Fruit fly (Drosophila melanogaster) whole organism, embryonic: Measurements from ENCODE around the gene CG18765.
A peak's percentile ranks its signal among the peaks of the same experiment; 100 is the strongest.

Experiments
- Adf1 ChIP-seq: fragments of 200-800 bp; sonication (Bioruptor generic); IDR thresholded peaks from 2 replicates; pipeline ENCODE4 v1.3.6; 2022; ENCODE audit warnings: missing biosample characterization, missing genetic modification characterization
- Atf3 ChIP-seq: fragments of 200-800 bp; sonication (Bioruptor generic); optimal IDR thresholded peaks from 3 replicates; lab custom pipeline; 2016; ENCODE audit warnings: missing biosample characterization, missing genetic modification characterization
- Bteb2 ChIP-seq: fragments of 200-800 bp; sonication (Bioruptor generic); optimal IDR thresholded peaks from 2 replicates; lab custom pipeline; 2016; ENCODE audit warnings: missing biosample characterization, missing genetic modification characterization
- CG13287 ChIP-seq: fragments of 200-800 bp; sonication (Bioruptor generic); IDR thresholded peaks from 2 replicates; pipeline ENCODE4 v1.3.6; 2022; ENCODE audit warnings: missing biosample characterization, missing genetic modification characterization; ENCODE audit not compliant: partially characterized antibody
- CG13894 ChIP-seq: fragments of 200-800 bp; sonication (Bioruptor generic); optimal IDR thresholded peaks from 3 replicates; lab custom pipeline; 2018; ENCODE audit warnings: missing biosample characterization, mild to moderate bottlenecking, missing genetic modification characterization, moderate library complexity
- CG14050 ChIP-seq: fragments of 200-800 bp; sonication (Bioruptor generic); IDR thresholded peaks from 3 replicates; pipeline ENCODE4 v1.3.6; 2022; ENCODE audit warnings: missing biosample characterization, missing genetic modification characterization
- CG15696 ChIP-seq: fragments of 200-800 bp; sonication (Bioruptor generic); optimal IDR thresholded peaks from 2 replicates; lab custom pipeline; 2019; ENCODE audit warnings: missing biosample characterization, mild to moderate bottlenecking, missing genetic modification characterization, moderate library complexity
- CG1603 ChIP-seq: fragments of 200-800 bp; sonication (Bioruptor generic); optimal IDR thresholded peaks from 2 replicates; lab custom pipeline; 2019; ENCODE audit warnings: missing biosample characterization, mild to moderate bottlenecking, missing genetic modification characterization, moderate library complexity
- CG1647 ChIP-seq: fragments of 200-800 bp; sonication (Bioruptor generic); optimal IDR thresholded peaks from 3 replicates; lab custom pipeline; 2016; ENCODE audit warnings: missing biosample characterization, missing genetic modification characterization
- CG17359 ChIP-seq: fragments of 200-800 bp; sonication (Bioruptor generic); optimal IDR thresholded peaks from 3 replicates; lab custom pipeline; 2018; ENCODE audit warnings: missing biosample characterization, mild to moderate bottlenecking, missing genetic modification characterization, moderate library complexity
- CG17802 ChIP-seq: fragments of 200-800 bp; sonication (Bioruptor generic); optimal IDR thresholded peaks from 2 replicates; lab custom pipeline; 2018; ENCODE audit warnings: missing biosample characterization, mild to moderate bottlenecking, missing genetic modification characterization, moderate library complexity
- CG17912 ChIP-seq: fragments of 200-800 bp; sonication (Bioruptor generic); optimal IDR thresholded peaks from 2 replicates; lab custom pipeline; 2018; ENCODE audit warnings: missing biosample characterization, mild to moderate bottlenecking, missing genetic modification characterization
- CG18599 ChIP-seq: fragments of 200-800 bp; sonication (Bioruptor generic); optimal IDR thresholded peaks from 3 replicates; lab custom pipeline; 2017; ENCODE audit warnings: missing biosample characterization, missing genetic modification characterization, mild to moderate bottlenecking, moderate library complexity, missing genetic modification reagents
- CG2116 ChIP-seq: fragments of 200-800 bp; sonication (Bioruptor generic); optimal IDR thresholded peaks from 3 replicates; lab custom pipeline; 2018; ENCODE audit warnings: missing biosample characterization, mild to moderate bottlenecking, missing genetic modification characterization
- CG2199 ChIP-seq: fragments of 200-800 bp; sonication (Bioruptor generic); IDR thresholded peaks from 3 replicates; pipeline ENCODE4 v1.3.6; 2022; ENCODE audit warnings: missing biosample characterization, missing genetic modification characterization
- CG2712 ChIP-seq: fragments of 200-800 bp; optimal IDR thresholded peaks from 3 replicates; lab custom pipeline; 2019; ENCODE audit warnings: missing biosample characterization, mild to moderate bottlenecking, missing genetic modification characterization, moderate library complexity
- CG31365 ChIP-seq: fragments of 200-800 bp; sonication (Bioruptor generic); optimal IDR thresholded peaks from 2 replicates; lab custom pipeline; 2018; ENCODE audit warnings: missing biosample characterization, mild to moderate bottlenecking, missing genetic modification characterization
- CG3995 ChIP-seq: fragments of 200-800 bp; sonication (Bioruptor generic); optimal IDR thresholded peaks from 3 replicates; lab custom pipeline; 2016; ENCODE audit warnings: missing biosample characterization, missing genetic modification characterization
- CG4328 ChIP-seq: fragments of 200-800 bp; sonication (Bioruptor generic); optimal IDR thresholded peaks from 3 replicates; lab custom pipeline; 2017; ENCODE audit warnings: missing biosample characterization, missing genetic modification reagents, missing genetic modification characterization
- CG7556 ChIP-seq: fragments of 200-800 bp; sonication (Bioruptor generic); optimal IDR thresholded peaks from 2 replicates; lab custom pipeline; 2017; ENCODE audit warnings: missing biosample characterization, mild to moderate bottlenecking, missing genetic modification characterization
- CG8281 ChIP-seq: fragments of 200-800 bp; sonication (Bioruptor generic); optimal IDR thresholded peaks from 2 replicates; lab custom pipeline; 2018; ENCODE audit warnings: missing biosample characterization, mild to moderate bottlenecking, missing genetic modification characterization, moderate library complexity
- Chrac-16 ChIP-seq: fragments of 200-800 bp; sonication (Bioruptor generic); optimal IDR thresholded peaks from 3 replicates; lab custom pipeline; 2016; ENCODE audit warnings: missing biosample characterization, missing genetic modification characterization
- E2f1 ChIP-seq: fragments of 200-800 bp; sonication (Bioruptor generic); IDR thresholded peaks from 2 replicates; pipeline ENCODE4 v1.3.6; 2022; ENCODE audit warnings: missing biosample characterization, missing genetic modification characterization
- Hr3 ChIP-seq: fragments of 200-800 bp; sonication (Bioruptor generic); optimal IDR thresholded peaks from 3 replicates; lab custom pipeline; 2016; ENCODE audit warnings: missing biosample characterization, missing genetic modification characterization
- Lhr ChIP-seq: fragments of 200-800 bp; sonication (Bioruptor generic); optimal IDR thresholded peaks from 3 replicates; lab custom pipeline; 2017; ENCODE audit warnings: mild to moderate bottlenecking, missing biosample characterization, missing genetic modification reagents, missing genetic modification characterization
- Med ChIP-seq: fragments of 200-800 bp; sonication (Bioruptor generic); peaks from one replicate; lab custom pipeline; 2016; ENCODE audit warnings: missing biosample characterization, missing genetic modification characterization, mild to moderate bottlenecking, inconsistent platforms, moderate library complexity
- Neu2 ChIP-seq: fragments of 200-800 bp; sonication (Bioruptor generic); optimal IDR thresholded peaks from 3 replicates; lab custom pipeline; 2016; ENCODE audit warnings: missing biosample characterization, missing genetic modification characterization, borderline replicate concordance
- Rfx ChIP-seq: fragments of 200-800 bp; sonication (Bioruptor generic); IDR thresholded peaks from 2 replicates; pipeline ENCODE4 v1.3.6; 2022; ENCODE audit warnings: missing biosample characterization, missing genetic modification characterization
- Sry-β ChIP-seq: fragments of 200-800 bp; sonication (Bioruptor generic); optimal IDR thresholded peaks from 2 replicates; lab custom pipeline; 2018; ENCODE audit warnings: missing biosample characterization, mild to moderate bottlenecking, missing genetic modification characterization, moderate library complexity
- Stat92E ChIP-seq, 3 experiments: fragments of >200 bp in 2 of 3; fragments of 200-800 bp in 1 of 3; sonication (Bioruptor generic) in 1 of 3; optimal IDR thresholded peaks; 2 replicates each; lab custom pipeline; 2017 to 2019; ENCODE audit warnings: missing biosample characterization in 3 of 3, missing genetic modification characterization in 3 of 3, mild to moderate bottlenecking in 1 of 3, moderate library complexity in 1 of 3
- Vsx1 ChIP-seq: fragments of 200-800 bp; sonication (Bioruptor generic); optimal IDR thresholded peaks from 2 replicates; lab custom pipeline; 2017; ENCODE audit warnings: missing biosample characterization, mild to moderate bottlenecking, missing genetic modification characterization, missing genetic modification reagents
- Xbp1 ChIP-seq: fragments of 200-800 bp; sonication (Bioruptor generic); optimal IDR thresholded peaks from 3 replicates; lab custom pipeline; 2016; ENCODE audit warnings: missing biosample characterization, mild to moderate bottlenecking, missing genetic modification characterization
- abd-A ChIP-seq: fragments of 200-800 bp; sonication (Bioruptor generic); optimal IDR thresholded peaks from 3 replicates; lab custom pipeline; 2019; ENCODE audit warnings: missing biosample characterization, mild to moderate bottlenecking, missing genetic modification characterization, moderate library complexity
- bowl ChIP-seq: fragments of 200-800 bp; sonication (Bioruptor generic); IDR thresholded peaks from 2 replicates; pipeline ENCODE4 v1.3.6; 2022; ENCODE audit warnings: missing biosample characterization, missing genetic modification characterization
- caup ChIP-seq: fragments of 200-800 bp; sonication (Bioruptor generic); optimal IDR thresholded peaks from 3 replicates; lab custom pipeline; 2017; ENCODE audit warnings: missing biosample characterization, mild to moderate bottlenecking, missing genetic modification characterization, moderate library complexity; ENCODE audit not compliant: severe bottlenecking
- da ChIP-seq: fragments of 200-800 bp; sonication (Bioruptor generic); optimal IDR thresholded peaks from 2 replicates; lab custom pipeline; 2016; ENCODE audit warnings: missing biosample characterization, missing genetic modification characterization
- dimm ChIP-seq: fragments of 200-800 bp; sonication (Bioruptor generic); IDR thresholded peaks from 2 replicates; pipeline ENCODE4 v1.3.6; 2022; ENCODE audit warnings: missing biosample characterization, missing genetic modification characterization
- exex ChIP-seq: fragments of 200-800 bp; sonication (Bioruptor generic); optimal IDR thresholded peaks from 4 replicates; lab custom pipeline; 2018; ENCODE audit warnings: missing biosample characterization, mild to moderate bottlenecking, missing genetic modification characterization, moderate library complexity
- eyg ChIP-seq: fragments of 200-800 bp; sonication (Bioruptor generic); optimal IDR thresholded peaks from 3 replicates; lab custom pipeline; 2016; ENCODE audit warnings: missing biosample characterization, missing genetic modification characterization
- fd64A ChIP-seq: fragments of 200-800 bp; sonication (Bioruptor generic); optimal IDR thresholded peaks from 3 replicates; lab custom pipeline; 2018; ENCODE audit warnings: missing biosample characterization, mild to moderate bottlenecking, missing genetic modification characterization
- gce ChIP-seq: fragments of 200-800 bp; sonication (Bioruptor generic); IDR thresholded peaks from 3 replicates; pipeline ENCODE4 v1.3.6; 2022; ENCODE audit warnings: missing biosample characterization, missing genetic modification characterization
- h ChIP-seq: fragments of >200 bp; optimal IDR thresholded peaks from 2 replicates; lab custom pipeline; 2017
- jumu ChIP-seq: fragments of 200-800 bp; sonication (Bioruptor generic); optimal IDR thresholded peaks from 3 replicates; lab custom pipeline; 2016; ENCODE audit warnings: missing biosample characterization, missing genetic modification characterization
- lmd ChIP-seq: fragments of 200-800 bp; sonication (Bioruptor generic); IDR thresholded peaks from 2 replicates; pipeline ENCODE4 v1.3.6; 2022; ENCODE audit warnings: missing biosample characterization, missing genetic modification characterization
- luna ChIP-seq: fragments of 200-800 bp; sonication (Bioruptor generic); optimal IDR thresholded peaks from 2 replicates; lab custom pipeline; 2016; ENCODE audit warnings: missing biosample characterization, missing genetic modification characterization
- org-1 ChIP-seq: fragments of 200-800 bp; sonication (Bioruptor generic); optimal IDR thresholded peaks from 2 replicates; lab custom pipeline; 2017; ENCODE audit warnings: missing biosample characterization, missing genetic modification characterization
- sd ChIP-seq: fragments of 200-800 bp; sonication (Bioruptor generic); optimal IDR thresholded peaks from 3 replicates; lab custom pipeline; 2018; ENCODE audit warnings: missing biosample characterization, mild to moderate bottlenecking, missing genetic modification characterization, moderate library complexity
- seq ChIP-seq: fragments of 200-800 bp; sonication (Bioruptor generic); IDR thresholded peaks from 2 replicates; pipeline ENCODE4 v1.3.6; 2022; ENCODE audit warnings: missing biosample characterization, missing genetic modification characterization
- sisA ChIP-seq: fragments of 200-800 bp; sonication (Bioruptor generic); IDR thresholded peaks from 2 replicates; pipeline ENCODE4 v1.3.6; 2022; ENCODE audit warnings: missing biosample characterization, missing genetic modification characterization
- slou ChIP-seq: fragments of 200-800 bp; sonication (Bioruptor generic); optimal IDR thresholded peaks from 3 replicates; lab custom pipeline; 2016; ENCODE audit warnings: missing biosample characterization, missing genetic modification characterization
- tin ChIP-seq: fragments of 200-800 bp; sonication (Bioruptor generic); optimal IDR thresholded peaks from 3 replicates; lab custom pipeline; 2016; ENCODE audit warnings: missing biosample characterization, missing genetic modification characterization
- yki ChIP-seq: fragments of >200 bp; optimal IDR thresholded peaks from 3 replicates; lab custom pipeline; 2018

CG18765 gene

DNA sequence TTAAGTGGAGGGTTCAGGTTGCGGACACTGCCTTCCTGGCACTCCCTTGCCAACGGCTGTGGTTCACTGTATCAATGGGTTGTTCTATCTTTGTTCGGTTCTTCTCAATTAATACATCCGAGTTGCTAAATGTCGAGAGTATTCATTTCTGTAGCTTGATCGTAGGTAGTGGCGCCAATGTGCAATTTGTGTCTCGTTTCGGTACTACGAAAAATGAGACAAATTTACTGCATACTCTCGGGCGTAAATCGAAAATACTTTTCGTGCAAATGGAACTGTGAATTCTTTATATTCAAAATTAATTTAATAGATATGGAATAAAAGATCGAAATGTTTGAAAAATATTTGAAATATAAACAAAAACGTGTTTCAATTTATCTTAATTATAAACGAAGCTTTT lies 26.1 kb downstream of the CG18765 start (continued):
- peak; percentile 16; the same call in 1 of the 2 replicates for TF ChIP-seq CG13287 (GFP tag; lab: Robert Waterston, UW)
- no peak for TF ChIP-seq CG8281 (tag; lab: Kevin White, UChicago)
- no peak for TF ChIP-seq exex
- TF ChIP-seq CG17802 (tag; lab: Kevin White, UChicago), result no peak
- TF ChIP-seq luna (GFP tag; lab: Kevin White, UChicago), result no peak
- TF ChIP-seq CG2712, result peak; percentile 13
- no peak for TF ChIP-seq org-1
- TF ChIP-seq Neu2, result no peak
- peak; percentile 72 for TF ChIP-seq Med (GFP tag; lab: Kevin White, UChicago)
- no peak for TF ChIP-seq lmd (GFP tag; lab: Robert Waterston, UW)
- no peak for TF ChIP-seq CG17359 (tag; lab: Kevin White, UChicago)
- TF ChIP-seq seq (GFP tag; lab: Robert Waterston, UW), result no peak
- TF ChIP-seq dimm (GFP tag; lab: Robert Waterston, UW), result no peak
- TF ChIP-seq CG17912, result no peak
- no peak for TF ChIP-seq Adf1 (GFP tag; lab: Robert Waterston, UW)
- no peak for TF ChIP-seq CG14050 (GFP tag; lab: Robert Waterston, UW)
- TF ChIP-seq Xbp1 (GFP tag; lab: Kevin White, UChicago), result no peak
- TF ChIP-seq jumu (GFP tag; lab: Kevin White, UChicago), result no peak
- no peak for TF ChIP-seq caup (GFP tag; lab: Kevin White, UChicago)
- TF ChIP-seq h, result no peak
- TF ChIP-seq CG2116 (GFP tag; lab: Kevin White, UChicago), result peak; percentile 4
- TF ChIP-seq E2f1 (GFP tag; lab: Robert Waterston, UW), result no peak
- no peak for TF ChIP-seq slou
- no peak for TF ChIP-seq CG4328 (GFP tag; lab: Kevin White, UChicago)
- no peak for TF ChIP-seq Vsx1 (GFP tag; lab: Kevin White, UChicago)
- TF ChIP-seq Atf3 (GFP tag; lab: Kevin White, UChicago), result no peak
- TF ChIP-seq eyg (GFP tag; lab: Kevin White, UChicago), result no peak
- peak; percentile 26 for TF ChIP-seq Lhr (GFP tag; lab: Kevin White, UChicago)
- TF ChIP-seq CG13894, result no peak
- 0 out of 2 replicates have a peak, but pooled peaks have one; percentile 5 for TF ChIP-seq Rfx (GFP tag; lab: Robert Waterston, UW)
- TF ChIP-seq sd (tag; lab: Kevin White, UChicago), result no peak
- TF ChIP-seq Bteb2 (GFP tag; lab: Kevin White, UChicago), result no peak
- TF ChIP-seq CG1603, result no peak
- TF ChIP-seq Chrac-16 (GFP tag; lab: Kevin White, UChicago), result no peak
- no peak for TF ChIP-seq yki (lab: Kevin White, UChicago)
- no peak for TF ChIP-seq da (GFP tag; lab: Kevin White, UChicago)
- no peak for TF ChIP-seq CG1647 (GFP tag; lab: Kevin White, UChicago)
- no peak for TF ChIP-seq CG18599 (GFP tag; lab: Kevin White, UChicago)
- TF ChIP-seq gce (GFP tag; lab: Robert Waterston, UW), result no peak
- TF ChIP-seq CG2199 (GFP tag; lab: Robert Waterston, UW), result 0 out of 3 replicates have a peak, but pooled peaks have one; percentile 35
- no peak for TF ChIP-seq Sry-β (GFP tag; lab: Kevin White, UChicago)
- peak; percentile 17 for TF ChIP-seq CG3995 (GFP tag; lab: Kevin White, UChicago)
- no peak for TF ChIP-seq CG7556 (GFP tag; lab: Kevin White, UChicago)
- no peak for TF ChIP-seq Stat92E (GFP tag; optimal IDR thresholded peaks at IDR 0.05; lab: Kevin White, UChicago)
- TF ChIP-seq bowl (GFP tag; lab: Robert Waterston, UW), result no peak
- TF ChIP-seq tin (GFP tag; lab: Kevin White, UChicago), result no peak
- TF ChIP-seq fd64A, result no peak
- no peak for TF ChIP-seq abd-A (tag; lab: Kevin White, UChicago)
- TF ChIP-seq CG15696 (tag; lab: Kevin White, UChicago), result no peak
- no peak for TF ChIP-seq Hr3 (GFP tag; lab: Kevin White, UChicago)
- no peak for TF ChIP-seq sisA (GFP tag; lab: Robert Waterston, UW)
- no peak for TF ChIP-seq CG31365
